Fruit fly (Drosophila melanogaster) whole organism, embryonic: ENCODE results near the gene Dh31.

ENCODE experiments used
- Atf-2 ChIP-seq: fragments of 200-800 bp; sonication (Bioruptor generic); optimal IDR thresholded peaks from 2 replicates; lab custom pipeline; 2016; ENCODE audit warnings: missing biosample characterization, missing genetic modification characterization
- CG10431 ChIP-seq: fragments of 200-800 bp; sonication (Bioruptor generic); optimal IDR thresholded peaks from 3 replicates; lab custom pipeline; 2018; ENCODE audit warnings: missing biosample characterization, mild to moderate bottlenecking, missing genetic modification characterization
- CG10654 ChIP-seq: fragments of 200-800 bp; sonication (Bioruptor generic); optimal IDR thresholded peaks from 2 replicates; lab custom pipeline; 2016; ENCODE audit warnings: missing biosample characterization, missing genetic modification characterization
- CG10959 ChIP-seq: fragments of 200-800 bp; sonication (Bioruptor generic); IDR thresholded peaks from 2 replicates; pipeline ENCODE4 v1.3.6; 2022; ENCODE audit warnings: missing biosample characterization, missing genetic modification characterization
- CG11398 ChIP-seq: fragments of 200-800 bp; sonication (Bioruptor generic); optimal IDR thresholded peaks from 2 replicates; lab custom pipeline; 2016; ENCODE audit warnings: missing biosample characterization, missing genetic modification characterization
- CG13894 ChIP-seq: fragments of 200-800 bp; sonication (Bioruptor generic); optimal IDR thresholded peaks from 3 replicates; lab custom pipeline; 2018; ENCODE audit warnings: missing biosample characterization, mild to moderate bottlenecking, missing genetic modification characterization, moderate library complexity
- CG15269 ChIP-seq: fragments of 200-800 bp; sonication (Bioruptor generic); optimal IDR thresholded peaks from 2 replicates; lab custom pipeline; 2018; ENCODE audit warnings: missing biosample characterization, mild to moderate bottlenecking, missing genetic modification characterization, moderate library complexity
- CG15514 ChIP-seq: fragments of 200-800 bp; sonication (Bioruptor generic); optimal IDR thresholded peaks from 3 replicates; lab custom pipeline; 2017; ENCODE audit warnings: missing biosample characterization, missing genetic modification characterization, mild to moderate bottlenecking, moderate library complexity, missing genetic modification reagents
- CG15696 ChIP-seq: fragments of 200-800 bp; sonication (Bioruptor generic); optimal IDR thresholded peaks from 2 replicates; lab custom pipeline; 2019; ENCODE audit warnings: missing biosample characterization, mild to moderate bottlenecking, missing genetic modification characterization, moderate library complexity
- CG16863 ChIP-seq: fragments of 200-800 bp; sonication (Bioruptor generic); optimal IDR thresholded peaks from 3 replicates; lab custom pipeline; 2016; ENCODE audit warnings: missing biosample characterization, missing genetic modification characterization
- CG18262 ChIP-seq: fragments of 200-800 bp; optimal IDR thresholded peaks from 3 replicates; lab custom pipeline; 2019; ENCODE audit warnings: missing biosample characterization, mild to moderate bottlenecking, missing genetic modification characterization, moderate library complexity
- CG18599 ChIP-seq: fragments of 200-800 bp; sonication (Bioruptor generic); optimal IDR thresholded peaks from 3 replicates; lab custom pipeline; 2017; ENCODE audit warnings: missing biosample characterization, missing genetic modification characterization, mild to moderate bottlenecking, moderate library complexity, missing genetic modification reagents
- CG2712 ChIP-seq: fragments of 200-800 bp; optimal IDR thresholded peaks from 3 replicates; lab custom pipeline; 2019; ENCODE audit warnings: missing biosample characterization, mild to moderate bottlenecking, missing genetic modification characterization, moderate library complexity
- CG42726 ChIP-seq: fragments of 200-800 bp; sonication (Bioruptor generic); IDR thresholded peaks from 2 replicates; pipeline ENCODE4 v1.3.6; 2022; ENCODE audit warnings: missing biosample characterization, missing genetic modification characterization; ENCODE audit not compliant: partially characterized antibody
- CG4282 ChIP-seq: fragments of 200-800 bp; sonication (Bioruptor generic); optimal IDR thresholded peaks from 2 replicates; lab custom pipeline; 2016; ENCODE audit warnings: missing biosample characterization, missing genetic modification characterization
- CG5953 ChIP-seq: fragments of 200-800 bp; sonication (Bioruptor generic); IDR thresholded peaks from 2 replicates; pipeline ENCODE4 v1.3.6; 2022; ENCODE audit warnings: missing biosample characterization, missing genetic modification characterization
- CG6254 ChIP-seq: fragments of 200-800 bp; sonication (Bioruptor generic); optimal IDR thresholded peaks from 3 replicates; lab custom pipeline; 2017; ENCODE audit warnings: mild to moderate bottlenecking, missing biosample characterization, missing genetic modification reagents, missing genetic modification characterization
- CG7372 ChIP-seq: fragments of 200-800 bp; sonication (Bioruptor generic); IDR thresholded peaks from 2 replicates; pipeline ENCODE4 v1.3.6; 2022; ENCODE audit warnings: missing biosample characterization, missing genetic modification characterization
- CG7556 ChIP-seq: fragments of 200-800 bp; sonication (Bioruptor generic); optimal IDR thresholded peaks from 2 replicates; lab custom pipeline; 2017; ENCODE audit warnings: missing biosample characterization, mild to moderate bottlenecking, missing genetic modification characterization
- CG7745 ChIP-seq: fragments of 200-800 bp; sonication (Bioruptor generic); optimal IDR thresholded peaks from 2 replicates; lab custom pipeline; 2018; ENCODE audit warnings: missing biosample characterization, mild to moderate bottlenecking, missing genetic modification characterization, moderate library complexity
- CG8388 ChIP-seq: fragments of 200-800 bp; sonication (Bioruptor generic); optimal IDR thresholded peaks from 2 replicates; lab custom pipeline; 2019; ENCODE audit warnings: missing biosample characterization, mild to moderate bottlenecking, missing genetic modification characterization, moderate library complexity
- CG8924 ChIP-seq: fragments of 200-800 bp; optimal IDR thresholded peaks from 3 replicates; lab custom pipeline; 2019; ENCODE audit warnings: missing biosample characterization, mild to moderate bottlenecking, missing genetic modification characterization, moderate library complexity
- Dad ChIP-seq: fragments of 200-800 bp; sonication (Bioruptor generic); optimal IDR thresholded peaks from 3 replicates; lab custom pipeline; 2016; ENCODE audit warnings: missing biosample characterization, missing genetic modification characterization
- Dll ChIP-seq: fragments of 200-800 bp; sonication (Bioruptor generic); IDR thresholded peaks from 4 replicates; pipeline ENCODE4 v1.3.6; 2022; ENCODE audit warnings: missing biosample characterization, missing genetic modification characterization; ENCODE audit not compliant: partially characterized antibody
- Doc3 ChIP-seq: fragments of 200-800 bp; sonication (Bioruptor generic); IDR thresholded peaks from 3 replicates; pipeline ENCODE4 v1.3.6; 2022; ENCODE audit warnings: missing biosample characterization, missing genetic modification characterization; ENCODE audit not compliant: partially characterized antibody
- Dref ChIP-seq: fragments of 200-800 bp; sonication (Bioruptor generic); IDR thresholded peaks from 2 replicates; pipeline ENCODE4 v1.3.6; 2022; ENCODE audit warnings: missing biosample characterization, missing genetic modification characterization
- E2f1 ChIP-seq: fragments of 200-800 bp; sonication (Bioruptor generic); IDR thresholded peaks from 2 replicates; pipeline ENCODE4 v1.3.6; 2022; ENCODE audit warnings: missing biosample characterization, missing genetic modification characterization
- Gug ChIP-seq: fragments of 200-800 bp; sonication (Bioruptor generic); IDR thresholded peaks from 4 replicates; pipeline ENCODE4 v1.3.6; 2022; ENCODE audit warnings: missing biosample characterization, missing genetic modification characterization
- HmgZ ChIP-seq: fragments of 200-800 bp; sonication (Bioruptor generic); optimal IDR thresholded peaks from 2 replicates; lab custom pipeline; 2018; ENCODE audit warnings: missing biosample characterization, mild to moderate bottlenecking, missing genetic modification characterization
- Max ChIP-seq: fragments of 200-800 bp; sonication (Bioruptor generic); optimal IDR thresholded peaks from 2 replicates; lab custom pipeline; 2016; ENCODE audit warnings: missing biosample characterization, mild to moderate bottlenecking, missing genetic modification characterization
- Meics ChIP-seq: fragments of 200-800 bp; sonication (Bioruptor generic); optimal IDR thresholded peaks from 2 replicates; lab custom pipeline; 2017; ENCODE audit warnings: missing biosample characterization, mild to moderate bottlenecking, missing genetic modification characterization
- Rx ChIP-seq: fragments of 200-800 bp; sonication (Bioruptor generic); IDR thresholded peaks from 2 replicates; pipeline ENCODE4 v1.3.6; 2022; ENCODE audit warnings: missing biosample characterization, missing genetic modification characterization
- Sry-δ ChIP-seq: fragments of 200-800 bp; sonication (Bioruptor generic); optimal IDR thresholded peaks from 2 replicates; lab custom pipeline; 2016; ENCODE audit warnings: missing biosample characterization, missing genetic modification characterization
- Usf ChIP-seq: fragments of 200-800 bp; sonication (Bioruptor generic); optimal IDR thresholded peaks from 2 replicates; lab custom pipeline; 2017; ENCODE audit warnings: missing genotype, missing biosample characterization, missing genetic modification characterization
- ac ChIP-seq: fragments of 200-800 bp; sonication (Bioruptor generic); optimal IDR thresholded peaks from 3 replicates; lab custom pipeline; 2017; ENCODE audit warnings: missing biosample characterization, mild to moderate bottlenecking, missing genetic modification characterization
- danr ChIP-seq: fragments of 200-800 bp; sonication (Bioruptor generic); IDR thresholded peaks from 2 replicates; pipeline ENCODE4 v1.3.6; 2022; ENCODE audit warnings: missing biosample characterization, missing genetic modification characterization
- dm ChIP-seq: fragments of 200-800 bp; sonication (Bioruptor generic); optimal IDR thresholded peaks from 3 replicates; lab custom pipeline; 2016; ENCODE audit warnings: missing biosample characterization, missing genetic modification characterization
- dpn ChIP-seq, 2 experiments: fragments of 200-800 bp; sonication (Bioruptor generic); optimal IDR thresholded peaks; 3 replicates each; lab custom pipeline; 2016; ENCODE audit warnings: missing biosample characterization in 2 of 2, missing genetic modification characterization in 2 of 2
- fd64A ChIP-seq: fragments of 200-800 bp; sonication (Bioruptor generic); optimal IDR thresholded peaks from 3 replicates; lab custom pipeline; 2018; ENCODE audit warnings: missing biosample characterization, mild to moderate bottlenecking, missing genetic modification characterization
- h ChIP-seq: fragments of >200 bp; optimal IDR thresholded peaks from 2 replicates; lab custom pipeline; 2017
- hb ChIP-seq: fragments of 200-800 bp; sonication (Bioruptor generic); IDR thresholded peaks from 3 replicates; pipeline ENCODE4 v1.3.6; 2022; ENCODE audit warnings: missing biosample characterization, missing genetic modification characterization; ENCODE audit not compliant: partially characterized antibody
- hkb ChIP-seq, 2 experiments: fragments of 200-800 bp in 1 of 2; fragments of >200 bp in 1 of 2; sonication (Bioruptor generic) in 1 of 2; IDR thresholded peaks in 1 of 2; optimal IDR thresholded peaks in 1 of 2; 2 replicates each; pipeline versions ENCODE4 v1.3.6 to Lab custom; 2017 to 2022; ENCODE audit warnings: missing biosample characterization in 1 of 2, missing genetic modification characterization in 1 of 2
- kah ChIP-seq: fragments of 200-800 bp; sonication (Bioruptor generic); optimal IDR thresholded peaks from 2 replicates; lab custom pipeline; 2018; ENCODE audit warnings: missing biosample characterization, mild to moderate bottlenecking, missing genetic modification characterization
- nmo ChIP-seq: fragments of 200-800 bp; sonication (Bioruptor generic); optimal IDR thresholded peaks from 2 replicates; lab custom pipeline; 2018; ENCODE audit warnings: missing biosample characterization, mild to moderate bottlenecking, missing genetic modification characterization, moderate library complexity
- ro ChIP-seq: fragments of 200-800 bp; sonication (Bioruptor generic); IDR thresholded peaks from 2 replicates; pipeline ENCODE4 v1.3.6; 2022; ENCODE audit warnings: missing biosample characterization, missing genetic modification characterization
- run ChIP-seq: fragments of 200-800 bp; sonication (Bioruptor generic); optimal IDR thresholded peaks from 3 replicates; lab custom pipeline; 2018; ENCODE audit warnings: missing biosample characterization, mild to moderate bottlenecking, missing genetic modification characterization
- sima ChIP-seq: fragments of 200-800 bp; sonication (Bioruptor generic); optimal IDR thresholded peaks from 2 replicates; lab custom pipeline; 2016; ENCODE audit warnings: missing biosample characterization, missing genetic modification characterization
- ssp ChIP-seq: fragments of 200-800 bp; sonication (Bioruptor generic); IDR thresholded peaks from 2 replicates; pipeline ENCODE4 v1.3.6; 2022; ENCODE audit warnings: missing biosample characterization, missing genetic modification characterization
- tll ChIP-seq, 2 experiments: fragments of 200-800 bp in 1 of 2; fragments of >200 bp in 1 of 2; sonication (Bioruptor generic) in 1 of 2; optimal IDR thresholded peaks; 2 replicates each; lab custom pipeline; 2017 to 2019; ENCODE audit warnings: missing biosample characterization in 2 of 2, missing genetic modification characterization in 2 of 2, mild to moderate bottlenecking in 1 of 2, moderate library complexity in 1 of 2
- usp ChIP-seq: fragments of >200 bp; optimal IDR thresholded peaks from 2 replicates; lab custom pipeline; 2017; ENCODE audit warnings: missing biosample characterization, missing genetic modification characterization
- vnd ChIP-seq: fragments of 200-800 bp; sonication (Bioruptor generic); IDR thresholded peaks from 3 replicates; pipeline ENCODE4 v1.3.6; 2022; ENCODE audit warnings: missing biosample characterization, missing genetic modification characterization; ENCODE audit not compliant: partially characterized antibody

Gene Dh31

DNA sequence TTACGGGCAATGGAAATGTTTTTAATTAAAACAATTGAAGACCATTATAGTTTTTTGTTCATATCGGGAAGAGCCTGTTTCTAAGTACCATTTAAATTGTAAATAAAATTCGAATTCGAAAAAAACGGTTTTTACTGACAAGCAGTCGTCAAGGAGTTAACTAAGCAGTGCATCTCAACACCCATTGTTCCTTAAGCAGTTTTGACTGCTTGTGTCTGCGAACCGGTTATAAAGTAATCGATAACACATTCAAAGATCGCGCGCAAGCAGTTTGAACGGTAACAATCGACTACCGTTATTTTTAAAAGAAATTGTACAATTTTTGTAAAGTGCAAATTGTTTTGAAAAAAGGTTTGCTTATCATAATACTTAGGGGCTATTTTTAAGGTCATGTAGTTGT, 28.7 kb downstream of the Dh31 start (continued):
- TF ChIP-seq CG8924 (no peak), vnd (GFP tag; lab: Robert Waterston, UW) (peak; percentile 36; the same call in 2 of the 3 replicates), hkb (optimal IDR thresholded peaks at IDR 0.05; lab: Kevin White, UChicago) (peak; percentile 2), hkb (GFP tag; IDR thresholded peaks at IDR 0.05; lab: Robert Waterston, UW) (no peak), Usf (no peak), Dad (no peak), Rx (GFP tag; lab: Robert Waterston, UW) (no peak), tll (GFP tag; optimal IDR thresholded peaks at IDR 0.05; lab: Kevin White, UChicago) (no peak), CG16863 (GFP tag; lab: Kevin White, UChicago) (no peak), CG15696 (no peak), Atf-2 (GFP tag; lab: Kevin White, UChicago) (no peak), usp (GFP tag; lab: Kevin White, UChicago) (no peak), hb (0 out of 3 replicates have a peak, but pooled peaks have one; percentile 40), Dll (peak; percentile 19; the same call in 1 of the 4 replicates), ro (GFP tag; lab: Robert Waterston, UW) (no peak), fd64A (GFP tag; lab: Kevin White, UChicago) (no peak), Gug (no peak), Dref (GFP tag; lab: Robert Waterston, UW) (peak; percentile 89), CG5953 (GFP tag; lab: Robert Waterston, UW) (no peak), kah (no peak), dm (GFP tag; lab: Kevin White, UChicago) (no peak), CG6254 (GFP tag; lab: Kevin White, UChicago) (no peak), CG4282 (GFP tag; lab: Kevin White, UChicago) (no peak), run (tag; lab: Kevin White, UChicago) (no peak), CG10654 (GFP tag; lab: Kevin White, UChicago) (no peak), HmgZ (tag; lab: Kevin White, UChicago) (peak; percentile 51), CG18262 (tag; lab: Kevin White, UChicago) (no peak), ssp (GFP tag; lab: Robert Waterston, UW) (no peak), Max (peak; percentile 1), Doc3 (GFP tag; lab: Robert Waterston, UW) (no peak), sima (no peak), dpn (GFP tag; optimal IDR thresholded peaks at IDR 0.05; lab: Kevin White, UChicago) (peak in 1 of 2 experiments; percentile 20), Meics (GFP tag; lab: Kevin White, UChicago) (no peak), CG15269 (tag; lab: Kevin White, UChicago) (no peak), CG18599 (GFP tag; lab: Kevin White, UChicago) (no peak), CG7372 (GFP tag; lab: Robert Waterston, UW) (no peak), E2f1 (GFP tag; lab: Robert Waterston, UW) (no peak), danr (no peak), CG13894 (tag; lab: Kevin White, UChicago) (no peak), CG10959 (no peak), CG7745 (tag; lab: Kevin White, UChicago) (no peak), CG10431 (no peak), CG2712 (tag; lab: Kevin White, UChicago) (peak; percentile 28), ac (GFP tag; lab: Kevin White, UChicago) (no peak), h (no peak), nmo (GFP tag; lab: Kevin White, UChicago) (peak; percentile 35), CG8388 (GFP tag; lab: Kevin White, UChicago) (no peak), Sry-δ (GFP tag; lab: Kevin White, UChicago) (peak; percentile 69), CG42726 (GFP tag; lab: Robert Waterston, UW) (peak; percentile 70; the same call in 1 of the 2 replicates), CG11398 (no peak), CG7556 (GFP tag; lab: Kevin White, UChicago) (no peak), CG15514 (peak; percentile 22)
